Worm (Caenorhabditis elegans) whole organism, young adult: ENCODE data around the gene ZK353.9.
A peak's percentile ranks its signal among the peaks of the same experiment; 100 is the strongest.

Experiments used
- B0261.1 ChIP-seq: sonication (generic microtip); optimal IDR thresholded peaks from 2 replicates; lab custom pipeline; 2016; ENCODE audit warnings: mild to moderate bottlenecking, missing genetic modification characterization, moderate library complexity, missing compliant biosample characterization
- B0336.3 ChIP-seq: fragments of 200-800 bp; sonication (Bioruptor generic); IDR thresholded peaks from 2 replicates; pipeline ENCODE4 v1.3.6; 2022; ENCODE audit warnings: missing genetic modification characterization, missing compliant biosample characterization
- D2030.7 ChIP-seq: fragments of 200-800 bp; sonication (Bioruptor generic); IDR thresholded peaks from 2 replicates; pipeline ENCODE4 v1.3.6; 2022; ENCODE audit warnings: missing genetic modification reagents, missing genetic modification characterization, missing compliant biosample characterization
- F10E7.11 ChIP-seq: sonication (generic microtip); optimal IDR thresholded peaks from 2 replicates; lab custom pipeline; 2017; ENCODE audit warnings: mild to moderate bottlenecking, missing genetic modification characterization, moderate library complexity, missing compliant biosample characterization
- F23B12.7 ChIP-seq: sonication (generic microtip); optimal IDR thresholded peaks from 2 replicates; lab custom pipeline; 2017; ENCODE audit warnings: missing genetic modification characterization, mild to moderate bottlenecking, missing compliant biosample characterization, antibody characterized with exemption, moderate library complexity; ENCODE audit not compliant: insufficient read depth
- F33H1.4 ChIP-seq: fragments of 200-800 bp; sonication (Bioruptor generic); IDR thresholded peaks from 2 replicates; pipeline ENCODE4 v1.3.6; 2022; ENCODE audit warnings: missing genetic modification reagents, missing genetic modification characterization, missing compliant biosample characterization
- F39B2.1 ChIP-seq: fragments of 200-800 bp; sonication (Bioruptor generic); IDR thresholded peaks from 2 replicates; pipeline ENCODE4 v1.3.6; 2022; ENCODE audit warnings: missing genetic modification reagents, missing genetic modification characterization, missing compliant biosample characterization
- F49E8.2 ChIP-seq: sonication (generic microtip); optimal IDR thresholded peaks from 3 replicates; lab custom pipeline; 2017; ENCODE audit warnings: missing genetic modification characterization, mild to moderate bottlenecking, missing compliant biosample characterization, antibody characterized with exemption, moderate library complexity; ENCODE audit not compliant: insufficient read depth
- F52B5.7 ChIP-seq: sonication (generic microtip); optimal IDR thresholded peaks from 2 replicates; lab custom pipeline; 2016; ENCODE audit warnings: mild to moderate bottlenecking, missing genetic modification characterization, missing compliant biosample characterization
- F57A8.1 ChIP-seq: fragments of 200-800 bp; sonication (Bioruptor generic); optimal IDR thresholded peaks from 2 replicates; lab custom pipeline; 2018; ENCODE audit warnings: mild to moderate bottlenecking, missing genetic modification characterization, moderate library complexity, missing compliant biosample characterization
- F57C9.4 ChIP-seq: sonication (generic microtip); optimal IDR thresholded peaks from 2 replicates; lab custom pipeline; 2017; ENCODE audit warnings: mild to moderate bottlenecking, missing genetic modification characterization, missing compliant biosample characterization
- K11D2.4 ChIP-seq: fragments of 200-800 bp; sonication (Bioruptor generic); IDR thresholded peaks from 2 replicates; pipeline ENCODE4 v1.3.6; 2022; ENCODE audit warnings: missing genetic modification reagents, missing genetic modification characterization, missing compliant biosample characterization
- T07F8.4 ChIP-seq: sonication (generic microtip); optimal IDR thresholded peaks from 2 replicates; lab custom pipeline; 2016; ENCODE audit warnings: mild to moderate bottlenecking, missing genetic modification characterization, moderate library complexity, missing compliant biosample characterization
- Y53G8AR.9 ChIP-seq: fragments of 200-800 bp; sonication (Bioruptor generic); conservative IDR thresholded peaks from 2 replicates; pipeline ENCODE4 v1.3.6; 2022; ENCODE audit warnings: missing genetic modification reagents, missing genetic modification characterization, missing compliant biosample characterization
- Y56A3A.18 ChIP-seq: fragments of 200-800 bp; sonication (Bioruptor generic); IDR thresholded peaks from 2 replicates; pipeline ENCODE4 v1.3.6; 2022; ENCODE audit warnings: missing genetic modification reagents, missing genetic modification characterization, missing compliant biosample characterization
- ZK185.1 ChIP-seq: sonication (generic microtip); optimal IDR thresholded peaks from 2 replicates; lab custom pipeline; 2016; ENCODE audit warnings: mild to moderate bottlenecking, missing genetic modification characterization, missing compliant biosample characterization; ENCODE audit not compliant: poor library complexity, severe bottlenecking
- attf-5 ChIP-seq: fragments of 200-800 bp; sonication (Bioruptor generic); optimal IDR thresholded peaks from 2 replicates; lab custom pipeline; 2018; ENCODE audit warnings: mild to moderate bottlenecking, missing genetic modification characterization, missing compliant biosample characterization
- ccch-3 ChIP-seq: fragments of 200-800 bp; sonication (Bioruptor generic); optimal IDR thresholded peaks from 2 replicates; lab custom pipeline; 2018; ENCODE audit warnings: mild to moderate bottlenecking, missing genetic modification characterization, missing compliant biosample characterization
- cebp-2 ChIP-seq: fragments of 200-800 bp; sonication (Bioruptor generic); IDR thresholded peaks from 2 replicates; pipeline ENCODE4 v1.3.6; 2022; ENCODE audit warnings: missing genetic modification characterization, missing compliant biosample characterization
- ceh-79 ChIP-seq: sonication (generic microtip); optimal IDR thresholded peaks from 2 replicates; lab custom pipeline; 2017; ENCODE audit warnings: mild to moderate bottlenecking, missing genetic modification characterization, missing compliant biosample characterization
- ceh-91 ChIP-seq: fragments of 200-800 bp; sonication (Bioruptor generic); IDR thresholded peaks from 2 replicates; pipeline ENCODE4 v1.3.6; 2022; ENCODE audit warnings: missing genetic modification reagents, missing genetic modification characterization, missing compliant biosample characterization
- die-1 ChIP-seq: sonication (generic microtip); optimal IDR thresholded peaks from 2 replicates; lab custom pipeline; 2016; ENCODE audit warnings: missing genotype, mild to moderate bottlenecking, missing genetic modification characterization, missing compliant biosample characterization
- ets-4 ChIP-seq: fragments of 200-800 bp; sonication (Bioruptor generic); optimal IDR thresholded peaks from 2 replicates; lab custom pipeline; 2018; ENCODE audit warnings: mild to moderate bottlenecking, missing genetic modification characterization, missing compliant biosample characterization
- him-1 ChIP-seq: sonication (generic microtip); optimal IDR thresholded peaks from 2 replicates; lab custom pipeline; 2016; ENCODE audit warnings: missing genotype, missing genetic modification reagents, missing genetic modification characterization, missing compliant biosample characterization
- hmg-1.2 ChIP-seq: fragments of 200-800 bp; sonication (Bioruptor generic); IDR thresholded peaks from 2 replicates; pipeline ENCODE4 v1.3.6; 2022; ENCODE audit warnings: missing genetic modification reagents, missing genetic modification characterization, missing compliant biosample characterization
- hsf-1 ChIP-seq: fragments of 200-800 bp; sonication (Bioruptor generic); IDR thresholded peaks from 2 replicates; pipeline ENCODE4 v1.3.6; 2022; ENCODE audit warnings: missing genetic modification reagents, missing genetic modification characterization, missing compliant biosample characterization
- lin-54 ChIP-seq: fragments of 200-800 bp; sonication (Bioruptor generic); optimal IDR thresholded peaks from 2 replicates; lab custom pipeline; 2018; ENCODE audit warnings: mild to moderate bottlenecking, missing genetic modification characterization, missing compliant biosample characterization
- mcd-1 ChIP-seq: fragments of 200-800 bp; sonication (Bioruptor generic); IDR thresholded peaks from 2 replicates; pipeline ENCODE4 v1.3.6; 2022; ENCODE audit warnings: missing genetic modification reagents, missing genetic modification characterization, missing compliant biosample characterization
- mel-28 ChIP-seq: sonication (generic microtip); optimal IDR thresholded peaks from 2 replicates; lab custom pipeline; 2016; ENCODE audit warnings: borderline replicate concordance, mild to moderate bottlenecking, missing genetic modification characterization, missing compliant biosample characterization
- nfya-1 ChIP-seq: sonication (generic microtip); optimal IDR thresholded peaks from 2 replicates; lab custom pipeline; 2017; ENCODE audit warnings: antibody characterized with exemption, missing compliant biosample characterization, missing genetic modification characterization, borderline replicate concordance; ENCODE audit not compliant: insufficient read depth
- nfyb-1 ChIP-seq: fragments of 200-800 bp; sonication (Bioruptor generic); IDR thresholded peaks from 2 replicates; pipeline ENCODE4 v1.3.6; 2022; ENCODE audit warnings: missing genetic modification reagents, missing genetic modification characterization, missing compliant biosample characterization
- pbrm-1 ChIP-seq: fragments of 200-800 bp; sonication (Bioruptor generic); IDR thresholded peaks from 2 replicates; pipeline ENCODE4 v1.3.6; 2022; ENCODE audit warnings: missing genetic modification reagents, missing genetic modification characterization, missing compliant biosample characterization
- snpc-1.1 ChIP-seq: sonication (generic microtip); optimal IDR thresholded peaks from 2 replicates; lab custom pipeline; 2017; ENCODE audit warnings: missing genetic modification characterization, mild to moderate bottlenecking, missing compliant biosample characterization, antibody characterized with exemption, moderate library complexity, missing genotype, missing genetic modification reagents; ENCODE audit not compliant: insufficient read depth
- snpc-3.4 ChIP-seq: sonication (generic microtip); optimal IDR thresholded peaks from 2 replicates; lab custom pipeline; 2017; ENCODE audit warnings: missing genetic modification characterization, mild to moderate bottlenecking, missing compliant biosample characterization, antibody characterized with exemption, moderate library complexity, missing genotype, missing genetic modification reagents
- sptf-2 ChIP-seq: fragments of 200-800 bp; sonication (Bioruptor generic); optimal IDR thresholded peaks from 2 replicates; lab custom pipeline; 2018; ENCODE audit warnings: mild to moderate bottlenecking, missing genetic modification characterization, missing compliant biosample characterization
- tbp1 ChIP-seq: fragments of 200-800 bp; sonication (Bioruptor generic); optimal IDR thresholded peaks from 2 replicates; lab custom pipeline; 2018; ENCODE audit warnings: mild to moderate bottlenecking, missing genetic modification characterization, missing compliant biosample characterization
- tbx-9 ChIP-seq: sonication (generic microtip); optimal IDR thresholded peaks from 2 replicates; lab custom pipeline; 2016; ENCODE audit warnings: borderline replicate concordance, missing genetic modification characterization, inconsistent platforms, missing compliant biosample characterization
- unc-130 ChIP-seq: sonication (generic microtip); optimal IDR thresholded peaks from 2 replicates; lab custom pipeline; 2016; ENCODE audit warnings: missing genetic modification reagents, missing genetic modification characterization, missing compliant biosample characterization
- unc-62 ChIP-seq: fragments of 150-350 bp; optimal IDR thresholded peaks from 2 replicates; lab custom pipeline; 2014; ENCODE audit warnings: missing biosample characterization, missing genetic modification reagents, missing genetic modification characterization
- zim-3 ChIP-seq: sonication (generic microtip); optimal IDR thresholded peaks from 2 replicates; lab custom pipeline; 2017; ENCODE audit warnings: mild to moderate bottlenecking, missing genetic modification characterization, moderate library complexity, missing compliant biosample characterization
- ztf-22 ChIP-seq: fragments of 200-800 bp; sonication (Bioruptor generic); optimal IDR thresholded peaks from 2 replicates; lab custom pipeline; 2018; ENCODE audit warnings: mild to moderate bottlenecking, missing genetic modification characterization, moderate library complexity, missing compliant biosample characterization

The ZK353.9 gene

DNA sequence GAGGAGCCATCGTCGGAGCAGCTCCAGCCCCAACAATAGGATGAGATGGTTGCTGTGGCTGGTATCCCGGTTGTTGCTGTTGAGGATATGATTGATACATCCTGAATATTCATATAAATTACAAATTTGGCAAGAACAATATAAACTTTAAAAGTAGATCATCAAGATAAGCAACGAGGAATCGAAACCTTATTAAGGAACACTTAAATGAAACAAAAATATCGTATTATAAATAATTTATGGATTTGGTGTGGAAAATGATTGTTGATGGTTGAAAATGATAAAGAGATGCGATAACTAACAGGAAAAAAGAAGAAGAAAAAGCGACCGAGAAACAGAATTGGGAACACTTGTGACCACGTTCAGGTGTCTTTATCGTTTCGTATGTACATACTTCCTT is 30.0 kb downstream of the ZK353.9 start, which contains the start of gene pqn-96:
Gene pqn-96 (minus strand): TSS at position 101 of the 400 bp plus-strand sequence.
- TF ChIP-seq ztf-22 (GFP tag; lab: Kevin White, UChicago) (no peak), tbp1 (GFP tag; lab: Kevin White, UChicago) (no peak), F10E7.11 (tag; lab: Kevin White, UChicago) (no peak), ZK185.1 (tag; lab: Kevin White, UChicago) (no peak), unc-62 (GFP tag; lab: Kevin White, UChicago) (no peak), die-1 (no peak), K11D2.4 (GFP tag; lab: Robert Waterston, UW) (no peak), pbrm-1 (GFP tag; lab: Robert Waterston, UW) (no peak)
- TF ChIP-seq, all 124 proteins: peak for 0

DNA sequence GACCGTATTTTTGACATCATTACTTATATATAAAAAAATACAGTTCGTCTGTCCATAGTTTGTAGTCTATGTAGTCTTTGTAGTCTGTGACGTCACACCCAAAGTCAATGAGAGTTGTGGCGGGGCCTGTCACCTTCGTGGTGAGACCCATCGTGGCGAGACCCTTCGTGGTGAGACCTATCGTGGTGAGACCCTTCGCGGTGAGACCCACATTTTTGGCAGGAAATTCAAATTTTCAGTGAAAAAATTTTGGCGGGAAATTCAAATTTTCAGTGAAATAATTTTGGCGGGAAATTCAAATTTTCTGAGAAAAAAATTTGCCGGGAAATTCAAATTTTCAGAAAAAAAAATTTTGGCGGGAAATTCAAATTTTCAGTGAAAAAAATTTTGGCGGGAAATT is 32.0 kb downstream of the ZK353.9 start:
- TF ChIP-seq F33H1.4, result peak; percentile 79
- peak; percentile 44; the same call in 1 of the 2 replicates for TF ChIP-seq mcd-1 (GFP tag; lab: Robert Waterston, UW)
- TF ChIP-seq D2030.7 (GFP tag; lab: Robert Waterston, UW), result peak; percentile 32; the same call in 1 of the 2 replicates
- peak; percentile 15 for TF ChIP-seq lin-54
- 0 out of 2 replicates have a peak, but pooled peaks have one; percentile 28 for TF ChIP-seq ceh-91 (GFP tag; lab: Robert Waterston, UW)

DNA sequence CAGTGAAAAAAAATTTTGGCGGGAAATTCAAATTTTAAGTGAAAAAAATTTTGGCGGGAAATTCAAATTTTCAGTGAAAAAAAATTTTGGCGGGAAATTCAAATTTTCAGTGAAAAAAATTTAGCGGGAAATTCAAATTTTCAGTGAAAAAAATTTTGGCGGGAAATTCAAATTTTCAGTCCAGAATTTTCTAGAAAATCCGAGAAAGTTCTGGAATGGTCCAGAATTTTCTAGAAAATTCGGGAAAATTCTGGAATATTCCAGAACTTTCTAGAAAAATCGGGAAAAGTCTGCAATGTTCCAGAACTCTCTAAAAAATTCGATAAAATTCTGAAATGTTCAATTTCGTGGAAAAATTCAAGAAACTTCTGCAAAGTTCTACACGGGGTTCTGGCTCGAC is 33.1 kb downstream of the ZK353.9 start:
- peak; percentile 90 for TF ChIP-seq hsf-1 (GFP tag; lab: Robert Waterston, UW)

DNA sequence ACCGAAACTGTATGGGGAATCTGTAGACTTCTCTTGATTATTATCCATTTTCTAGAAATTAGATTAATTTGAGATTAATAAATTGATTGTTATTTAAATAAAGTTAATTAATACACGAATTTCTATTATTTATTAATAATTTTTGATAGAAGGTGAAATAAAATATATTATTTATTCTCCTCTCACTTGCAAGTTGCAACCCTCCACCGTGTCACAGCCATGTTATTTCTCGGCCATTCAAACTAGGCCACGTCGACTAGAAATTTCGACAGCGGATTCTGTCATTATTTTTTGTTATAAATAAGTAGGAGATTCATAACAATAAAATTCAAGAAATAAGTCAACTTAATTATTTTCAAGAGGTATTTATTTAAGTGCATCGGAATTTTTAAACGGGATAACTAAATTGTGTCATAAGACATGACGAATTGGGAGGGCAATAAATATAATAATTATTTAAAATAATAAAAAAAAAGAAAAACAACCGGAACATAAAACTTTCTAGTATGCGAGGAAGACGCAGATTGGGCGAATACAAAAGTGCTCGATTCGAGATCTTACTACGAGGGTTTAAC is 34.3 kb downstream of the ZK353.9 start, which contains the start of gene ufbp-1:
Gene ufbp-1 (minus strand): TSS at position 51 of the 575 bp plus-strand sequence.
- TF ChIP-seq attf-5 (GFP tag; lab: Kevin White, UChicago), result peak; percentile 86
- no peak for TF ChIP-seq F57A8.1 (GFP tag; lab: Kevin White, UChicago)
- TF ChIP-seq T07F8.4 (tag; lab: Kevin White, UChicago), result peak; percentile 58
- TF ChIP-seq snpc-3.4 (tag; lab: Kevin White, UChicago), result peak; percentile 53
- TF ChIP-seq unc-130 (GFP tag; lab: Kevin White, UChicago), result peak; percentile 63
- peak; percentile 91 for TF ChIP-seq Y56A3A.18
- peak; percentile 91 for TF ChIP-seq B0336.3 (GFP tag; lab: Robert Waterston, UW)
- no peak for TF ChIP-seq tbx-9
- TF ChIP-seq F39B2.1 (GFP tag; lab: Robert Waterston, UW), result peak; percentile 53; the same call in 1 of the 2 replicates
- no peak; the same call in 1 of the 2 replicates for TF ChIP-seq cebp-2 (GFP tag; lab: Robert Waterston, UW)
- no peak for TF ChIP-seq F49E8.2 (tag; lab: Kevin White, UChicago)
- no peak for TF ChIP-seq die-1
- TF ChIP-seq F52B5.7 (tag; lab: Kevin White, UChicago), result peak; percentile 82
- no peak for TF ChIP-seq snpc-1.1 (tag; lab: Kevin White, UChicago)
- TF ChIP-seq F23B12.7 (tag; lab: Kevin White, UChicago), result peak; percentile 56
- peak; percentile 93 for TF ChIP-seq Y53G8AR.9 (GFP tag; lab: Robert Waterston, UW)
- TF ChIP-seq hsf-1 (GFP tag; lab: Robert Waterston, UW), result peak; percentile 83
- peak; percentile 96 for TF ChIP-seq ceh-79 (tag; lab: Kevin White, UChicago)
- TF ChIP-seq nfyb-1 (GFP tag; lab: Robert Waterston, UW), result peak; percentile 93
- TF ChIP-seq lin-54, result peak; percentile 88
- no peak for TF ChIP-seq nfya-1 (tag; lab: Kevin White, UChicago)
- TF ChIP-seq zim-3 (tag; lab: Kevin White, UChicago), result peak; percentile 93
- TF ChIP-seq ccch-3 (GFP tag; lab: Kevin White, UChicago), result peak; percentile 54
- TF ChIP-seq sptf-2 (GFP tag; lab: Kevin White, UChicago), result no peak
- TF ChIP-seq ets-4 (GFP tag; lab: Kevin White, UChicago), result peak; percentile 64
- TF ChIP-seq hmg-1.2 (GFP tag; lab: Robert Waterston, UW), result peak; percentile 46
- TF ChIP-seq mel-28 (tag; lab: Kevin White, UChicago), result no peak
- peak; percentile 75 for TF ChIP-seq F57C9.4 (tag; lab: Kevin White, UChicago)
- TF ChIP-seq him-1 (tag; lab: Kevin White, UChicago), result peak; percentile 33
- peak; percentile 34 for TF ChIP-seq B0261.1
